Worm (Caenorhabditis elegans): ENCODE results near the gene F39C12.1.
A peak's percentile ranks its signal among the peaks of the same experiment; 100 is the strongest.

Gene F39C12.1

ce11 chrX:4859582-4860095 is 6.6 kb upstream of the F39C12.1 start, which contains the start of gene add-1:
TSS of gene add-1 (minus strand) at chrX:4860045.
- peak; percentile 79 for TF ChIP-seq ces-1 (GFP tag; optimal IDR thresholded peaks at IDR 0.05)
- no peak for TF ChIP-seq blmp-1 (tag; optimal IDR thresholded peaks at IDR 0.05)

ce11 chrX:4844765-4845164 is 8.2 kb downstream of the F39C12.1 start:
- TF ChIP-seq nhr-2 (tag; optimal IDR thresholded peaks at IDR 0.05) (no peak), blmp-1 (tag; optimal IDR thresholded peaks at IDR 0.05) (no peak), ceh-39 (tag; optimal IDR thresholded peaks at IDR 0.05) (no peak), nhr-12 (tag; optimal IDR thresholded peaks at IDR 0.05) (no peak), zip-8 (tag; optimal IDR thresholded peaks at IDR 0.05) (no peak), nhr-28 (tag; optimal IDR thresholded peaks at IDR 0.05) (no peak), unc-39 (tag; optimal IDR thresholded peaks at IDR 0.05) (no peak), lsy-2 (tag; optimal IDR thresholded peaks at IDR 0.05) (no peak), pha-4 (tag; optimal IDR thresholded peaks at IDR 0.05) (no peak), ceh-83 (GFP tag; optimal IDR thresholded peaks at IDR 0.05) (no peak), mab-5 (tag; optimal IDR thresholded peaks at IDR 0.05) (no peak), unc-120 (tag; optimal IDR thresholded peaks at IDR 0.05; ENCODE audit: poor library complexity, severe bottlenecking) (no peak), ces-1 (GFP tag; optimal IDR thresholded peaks at IDR 0.05) (no peak), snpc-4 (tag; optimal IDR thresholded peaks at IDR 0.05) (no peak), mls-2 (tag; optimal IDR thresholded peaks at IDR 0.05) (no peak), elt-3 (tag; optimal IDR thresholded peaks at IDR 0.05) (no peak)

ce11 chrX:4842305-4842704 is 10.7 kb downstream of the F39C12.1 start:
- TF ChIP-seq ceh-39 (tag; optimal IDR thresholded peaks at IDR 0.05) (no peak), blmp-1 (tag; optimal IDR thresholded peaks at IDR 0.05) (no peak), sem-2 (GFP tag; optimal IDR thresholded peaks at IDR 0.05) (no peak), sptf-1 (tag; optimal IDR thresholded peaks at IDR 0.05) (no peak), nhr-12 (tag; optimal IDR thresholded peaks at IDR 0.05) (no peak), nhr-237 (tag; optimal IDR thresholded peaks at IDR 0.05) (no peak), pha-4 (tag; optimal IDR thresholded peaks at IDR 0.05) (no peak), ham-2 (GFP tag; optimal IDR thresholded peaks at IDR 0.05) (no peak), ztf-11 (tag; optimal IDR thresholded peaks at IDR 0.05) (no peak), bed-3 (GFP tag; optimal IDR thresholded peaks at IDR 0.05) (no peak)

ce11 chrX:4840653-4841052 is 12.3 kb downstream of the F39C12.1 start:
- TF ChIP-seq lsy-2 (tag; optimal IDR thresholded peaks at IDR 0.05) (no peak), unc-62 (GFP tag; optimal IDR thresholded peaks at IDR 0.05) (no peak), lin-13 (tag; optimal IDR thresholded peaks at IDR 0.05) (no peak)

- no peak for TF ChIP-seq elt-3 (tag; optimal IDR thresholded peaks at IDR 0.05)
These were observed 30.7 kb downstream of the F39C12.1 start, which contains the start of gene R08E3.1 for ce11 chrX:4822262-4822661. TSS of gene R08E3.1 (plus strand) at chrX:4822647.

ce11 chrX:4821602-4822001 is 31.4 kb downstream of the F39C12.1 start:
- TF ChIP-seq lin-13 (tag; optimal IDR thresholded peaks at IDR 0.05), result no peak
- no peak for TF ChIP-seq drap-1 (GFP tag; optimal IDR thresholded peaks at IDR 0.05)
- no peak for TF ChIP-seq snpc-4 (tag; optimal IDR thresholded peaks at IDR 0.05)
- no peak for TF ChIP-seq ham-2 (GFP tag; optimal IDR thresholded peaks at IDR 0.05)
- TF ChIP-seq lin-32 (GFP tag; optimal IDR thresholded peaks at IDR 0.05), result no peak
- peak; percentile 22 for TF ChIP-seq zip-8 (tag; optimal IDR thresholded peaks at IDR 0.05)

- TF ChIP-seq unc-62 (GFP tag; optimal IDR thresholded peaks at IDR 0.05), result no peak
- no peak for TF ChIP-seq elt-3 (tag; optimal IDR thresholded peaks at IDR 0.05)
- TF ChIP-seq nhr-28 (tag; optimal IDR thresholded peaks at IDR 0.05), result no peak
- TF ChIP-seq bed-3 (GFP tag; optimal IDR thresholded peaks at IDR 0.05), result no peak
- no peak for TF ChIP-seq lsy-2 (tag; optimal IDR thresholded peaks at IDR 0.05)
- no peak for TF ChIP-seq pha-4 (tag; optimal IDR thresholded peaks at IDR 0.05)
- no peak for TF ChIP-seq lin-32 (GFP tag; optimal IDR thresholded peaks at IDR 0.05)
- no peak for TF ChIP-seq cnd-1 (tag; optimal IDR thresholded peaks at IDR 0.05)
- no peak for TF ChIP-seq ceh-83 (GFP tag; optimal IDR thresholded peaks at IDR 0.05)
- TF ChIP-seq nhr-12 (tag; optimal IDR thresholded peaks at IDR 0.05), result no peak
- TF ChIP-seq ces-1 (GFP tag; optimal IDR thresholded peaks at IDR 0.05), result no peak
- TF ChIP-seq ztf-11 (tag; optimal IDR thresholded peaks at IDR 0.05), result no peak
- no peak for TF ChIP-seq snpc-4 (tag; optimal IDR thresholded peaks at IDR 0.05)
- TF ChIP-seq hlh-1 (tag; optimal IDR thresholded peaks at IDR 0.05), result no peak
- TF ChIP-seq flh-1 (GFP tag; optimal IDR thresholded peaks at IDR 0.05), result no peak
- TF ChIP-seq drap-1 (GFP tag; optimal IDR thresholded peaks at IDR 0.05), result no peak
- TF ChIP-seq unc-39 (tag; optimal IDR thresholded peaks at IDR 0.05), result no peak
- TF ChIP-seq zip-8 (tag; optimal IDR thresholded peaks at IDR 0.05), result no peak
These were observed 34.1 kb downstream of the F39C12.1 start for ce11 chrX:4818872-4819271.
